Fruit fly (Drosophila melanogaster): ENCODE measurements around the gene TfIIA-L.
A peak's percentile ranks its signal among the peaks of the same experiment; 100 is the strongest.

TfIIA-L gene

DNA sequence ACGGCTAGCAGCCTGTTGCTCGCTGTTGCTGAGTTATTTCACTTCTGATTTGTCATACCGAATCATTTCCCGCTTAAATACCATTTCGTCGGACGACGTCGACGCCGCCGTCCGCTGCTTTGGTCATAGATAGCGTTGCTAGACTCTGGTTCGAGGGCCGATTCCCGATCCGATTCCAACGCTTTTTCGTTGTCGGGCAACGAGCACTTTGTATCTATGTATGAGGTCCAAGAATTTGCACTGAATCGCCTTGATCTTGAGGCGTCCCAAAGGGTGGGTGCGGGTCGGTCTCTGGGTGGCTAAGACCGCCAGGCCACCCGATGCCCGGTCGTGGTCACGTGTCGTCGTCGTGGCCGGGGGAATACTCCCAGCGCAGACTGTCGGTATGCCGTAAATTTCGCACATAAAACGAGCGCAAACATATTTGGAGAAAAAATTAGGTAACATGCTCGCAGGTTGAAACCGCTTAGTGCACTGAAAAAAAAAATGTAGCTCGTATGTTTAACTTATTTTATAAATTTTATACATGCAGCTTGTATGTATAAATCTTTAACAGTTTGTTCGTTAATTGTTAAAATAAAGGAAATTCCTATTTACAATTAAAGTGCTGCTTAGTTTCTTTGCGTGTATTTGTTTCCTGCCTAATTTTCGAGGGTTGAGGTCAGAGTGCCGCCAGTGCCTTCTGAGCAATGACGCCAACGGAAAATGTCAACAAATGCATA lies 41.4 kb downstream of the TfIIA-L start, which contains the start of gene CG3348 (continued):
- TF ChIP-seq lbe (GFP tag; optimal IDR thresholded peaks at IDR 0.05) (peak; percentile 41), Meics (GFP tag; optimal IDR thresholded peaks at IDR 0.05) (peak; percentile 86), CG8765 (GFP tag; IDR thresholded peaks at IDR 0.05) (peak; percentile 48; the same call in 1 of the 2 replicates), fd96Cb (tag; optimal IDR thresholded peaks at IDR 0.05) (peak; percentile 41), CG2875 (GFP tag; optimal IDR thresholded peaks at IDR 0.05) (no peak), Sox100B (GFP tag; optimal IDR thresholded peaks at IDR 0.05) (no peak), CG4404 (GFP tag; IDR thresholded peaks at IDR 0.05) (peak; percentile 61), CG4424 (GFP tag; optimal IDR thresholded peaks at IDR 0.05) (peak; percentile 52), Bteb2 (GFP tag; optimal IDR thresholded peaks at IDR 0.05) (peak; percentile 53), Hr3 (GFP tag; optimal IDR thresholded peaks at IDR 0.05) (peak; percentile 58), Pdp1 (GFP tag; optimal IDR thresholded peaks at IDR 0.05) (peak; percentile 64 to 73), CG2116 (GFP tag; optimal IDR thresholded peaks at IDR 0.05) (no peak), aop (GFP tag; IDR thresholded peaks at IDR 0.05) (no peak), CG3407 (GFP tag; optimal IDR thresholded peaks at IDR 0.05) (no peak), CG12942 (GFP tag; optimal IDR thresholded peaks at IDR 0.05) (peak; percentile 36), CG1832 (GFP tag; optimal IDR thresholded peaks at IDR 0.05) (no peak), ac (GFP tag; optimal IDR thresholded peaks at IDR 0.05) (no peak), CG7839 (tag; optimal IDR thresholded peaks at IDR 0.05) (peak; percentile 80), Adf1 (GFP tag; IDR thresholded peaks at IDR 0.05) (peak; percentile 79), CG31441 (GFP tag; IDR thresholded peaks at IDR 0.05) (peak; percentile 59), CG13296 (GFP tag; optimal IDR thresholded peaks at IDR 0.05) (peak; percentile 79), Eip74EF (GFP tag; optimal IDR thresholded peaks at IDR 0.05) (peak in 1 of 2 experiments; percentile 1), zf30C (GFP tag; optimal IDR thresholded peaks at IDR 0.05) (peak; percentile 39), otp (GFP tag; IDR thresholded peaks at IDR 0.05) (peak; percentile 29; the same call in 1 of the 3 replicates), CG7963 (GFP tag; IDR thresholded peaks at IDR 0.05; ENCODE audit: partially characterized antibody) (no peak), CG33213 (GFP tag; optimal IDR thresholded peaks at IDR 0.05) (peak; percentile 56), oc (tag; optimal IDR thresholded peaks at IDR 0.05) (no peak), Hr51 (GFP tag; optimal IDR thresholded peaks at IDR 0.05) (peak; percentile 19 to 67), nom (GFP tag; optimal IDR thresholded peaks at IDR 0.05) (no peak), CG16779 (GFP tag; IDR thresholded peaks at IDR 0.05) (0 out of 2 replicates have a peak, but pooled peaks have one; percentile 48), Bgb (GFP tag; IDR thresholded peaks at IDR 0.05; ENCODE audit: partially characterized antibody) (no peak), caup (GFP tag; optimal IDR thresholded peaks at IDR 0.05; ENCODE audit: severe bottlenecking) (peak; percentile 86), Lim3 (GFP tag; IDR thresholded peaks at IDR 0.05) (no peak), dmrt99B (tag; optimal IDR thresholded peaks at IDR 0.05) (peak; percentile 71), Oli (tag; optimal IDR thresholded peaks at IDR 0.05) (peak; percentile 48), toy (GFP tag; IDR thresholded peaks at IDR 0.05) (peak; percentile 62), CG11696 (GFP tag; IDR thresholded peaks at IDR 0.05) (peak; percentile 31; the same call in 1 of the 2 replicates), CG15269 (tag; optimal IDR thresholded peaks at IDR 0.05) (peak; percentile 76), Atf-2 (GFP tag; optimal IDR thresholded peaks at IDR 0.05) (peak; percentile 38), CG16815 (GFP tag; optimal IDR thresholded peaks at IDR 0.05) (peak; percentile 64), gem (tag; optimal IDR thresholded peaks at IDR 0.05) (peak; percentile 87), gfzf (GFP tag; optimal IDR thresholded peaks at IDR 0.05) (no peak), Doc2 (GFP tag; IDR thresholded peaks at IDR 0.05) (no peak), Gsc (GFP tag; IDR thresholded peaks at IDR 0.05) (no peak), Poxn (GFP tag; IDR thresholded peaks at IDR 0.05) (peak; percentile 65), CG2129 (GFP tag; IDR thresholded peaks at IDR 0.05; ENCODE audit: partially characterized antibody) (no peak), crp (GFP tag; optimal IDR thresholded peaks at IDR 0.05) (no peak), h (optimal IDR thresholded peaks at IDR 0.05) (no peak)

Data from whole organism, embryonic.